Fruit fly (Drosophila melanogaster) whole organism, pupa: Measurements from ENCODE around the gene Mettl14.
A peak's percentile ranks its signal among the peaks of the same experiment; 100 is the strongest.

Source experiments
- CG10348 ChIP-seq: fragments of 200-800 bp; sonication (Bioruptor generic); IDR thresholded peaks from 2 replicates; pipeline ENCODE4 v1.3.6; 2022; ENCODE audit warnings: missing biosample characterization, missing genetic modification characterization
- CG12605 ChIP-seq: fragments of 200-800 bp; sonication (Bioruptor generic); IDR thresholded peaks from 2 replicates; pipeline ENCODE4 v1.3.6; 2022; ENCODE audit warnings: missing biosample characterization, missing genetic modification characterization
- CG13204 ChIP-seq: fragments of 200-800 bp; sonication (Bioruptor generic); optimal IDR thresholded peaks from 2 replicates; lab custom pipeline; 2018; ENCODE audit warnings: missing biosample characterization, mild to moderate bottlenecking, missing genetic modification characterization, moderate library complexity
- CG14655 ChIP-seq: fragments of 200-800 bp; sonication (Bioruptor generic); optimal IDR thresholded peaks from 3 replicates; lab custom pipeline; 2017; ENCODE audit warnings: mild to moderate bottlenecking, missing biosample characterization, missing genetic modification reagents, missing genetic modification characterization
- CG15710 ChIP-seq: fragments of 200-800 bp; sonication (Bioruptor generic); optimal IDR thresholded peaks from 2 replicates; lab custom pipeline; 2018; ENCODE audit warnings: missing biosample characterization, mild to moderate bottlenecking, missing genetic modification characterization, moderate library complexity
- CG17806 ChIP-seq: fragments of 200-800 bp; sonication (Bioruptor generic); optimal IDR thresholded peaks from 2 replicates; lab custom pipeline; 2018; ENCODE audit warnings: missing biosample characterization, mild to moderate bottlenecking, missing genetic modification characterization, moderate library complexity
- CG32121 ChIP-seq: fragments of 200-800 bp; sonication (Bioruptor generic); IDR thresholded peaks from 2 replicates; pipeline ENCODE4 v1.3.6; 2022; ENCODE audit warnings: missing biosample characterization, missing genetic modification characterization
- CG34367 ChIP-seq: fragments of 200-800 bp; sonication (Bioruptor generic); optimal IDR thresholded peaks from 2 replicates; lab custom pipeline; 2018; ENCODE audit warnings: missing biosample characterization, mild to moderate bottlenecking, missing genetic modification characterization
- CG4496 ChIP-seq: fragments of 200-800 bp; sonication (Bioruptor generic); IDR thresholded peaks from 3 replicates; pipeline ENCODE4 v1.3.6; 2022; ENCODE audit warnings: missing biosample characterization, missing genetic modification characterization
- CG8159 ChIP-seq: fragments of 200-800 bp; sonication (Bioruptor generic); optimal IDR thresholded peaks from 3 replicates; lab custom pipeline; 2018; ENCODE audit warnings: missing biosample characterization, mild to moderate bottlenecking, missing genetic modification characterization, moderate library complexity
- CG8301 ChIP-seq: fragments of 200-800 bp; sonication (Bioruptor generic); optimal IDR thresholded peaks from 2 replicates; lab custom pipeline; 2018; ENCODE audit warnings: missing biosample characterization, mild to moderate bottlenecking, missing genetic modification characterization
- CG9948 ChIP-seq: fragments of 200-800 bp; sonication (Bioruptor generic); optimal IDR thresholded peaks from 2 replicates; lab custom pipeline; 2018; ENCODE audit warnings: missing biosample characterization, mild to moderate bottlenecking, missing genetic modification characterization, moderate library complexity
- D1 ChIP-seq: fragments of 200-800 bp; sonication (Bioruptor generic); optimal IDR thresholded peaks from 2 replicates; lab custom pipeline; 2018; ENCODE audit warnings: missing biosample characterization, mild to moderate bottlenecking, missing genetic modification characterization, moderate library complexity
- EcR ChIP-seq: fragments of 200-800 bp; sonication (Bioruptor generic); optimal IDR thresholded peaks from 3 replicates; lab custom pipeline; 2019; ENCODE audit warnings: missing biosample characterization, missing genetic modification characterization, mild to moderate bottlenecking, moderate library complexity, missing genetic modification reagents
- Ets98B ChIP-seq: fragments of 200-800 bp; sonication (Bioruptor generic); IDR thresholded peaks from 2 replicates; pipeline ENCODE4 v1.3.6; 2022; ENCODE audit warnings: missing biosample characterization, missing genetic modification characterization
- Pif1A ChIP-seq: fragments of 200-800 bp; sonication (Bioruptor generic); optimal IDR thresholded peaks from 3 replicates; lab custom pipeline; 2016; ENCODE audit warnings: missing biosample characterization, missing genetic modification characterization
- Pif1B ChIP-seq: fragments of 200-800 bp; sonication (Bioruptor generic); optimal IDR thresholded peaks from 3 replicates; lab custom pipeline; 2016; ENCODE audit warnings: missing biosample characterization, missing genetic modification characterization
- Snoo ChIP-seq: fragments of 200-800 bp; sonication (Bioruptor generic); optimal IDR thresholded peaks from 3 replicates; lab custom pipeline; 2017; ENCODE audit warnings: missing biosample characterization, mild to moderate bottlenecking, missing genetic modification characterization, inconsistent platforms
- fd96Ca ChIP-seq: fragments of 200-800 bp; sonication (Bioruptor generic); IDR thresholded peaks from 3 replicates; pipeline ENCODE4 v1.3.6; 2022; ENCODE audit warnings: missing biosample characterization, missing genetic modification characterization
- gl ChIP-seq: fragments of 200-800 bp; sonication (Bioruptor generic); optimal IDR thresholded peaks from 2 replicates; lab custom pipeline; 2018; ENCODE audit warnings: missing biosample characterization, mild to moderate bottlenecking, missing genetic modification characterization
- rn ChIP-seq: fragments of 200-800 bp; sonication (Bioruptor generic); IDR thresholded peaks from 2 replicates; pipeline ENCODE4 v1.3.6; 2022; ENCODE audit warnings: missing biosample characterization, missing genetic modification characterization

The Mettl14 gene

dm6 chr2L:8304635-8305034, 3.6 kb upstream of the Mettl14 start:
- TF ChIP-seq CG15710 (tag; lab: Kevin White, UChicago) (no peak), D1 (tag; lab: Kevin White, UChicago) (no peak), CG13204 (GFP tag; lab: Kevin White, UChicago) (no peak)
- TF ChIP-seq, all 21 proteins: peak for 0

dm6 chr2L:8305409-8305808, 2.8 kb upstream of the Mettl14 start, which contains the start of gene CG7840:
Gene CG7840 (plus strand): TSS chr2L:8305586.
- TF ChIP-seq CG32121 (GFP tag; lab: Robert Waterston, UW) (no peak), CG8159 (tag; lab: Kevin White, UChicago) (no peak), gl (tag; lab: Kevin White, UChicago) (no peak), CG14655 (GFP tag; lab: Kevin White, UChicago) (no peak), EcR (GFP tag; lab: Kevin White, UChicago) (no peak)
- TF ChIP-seq, all 21 proteins: peak for 0

- TF ChIP-seq CG12605 (GFP tag; lab: Robert Waterston, UW) (peak; percentile 93), CG34367 (tag; lab: Kevin White, UChicago) (peak; percentile 87), Snoo (tag; lab: Kevin White, UChicago) (peak; percentile 85), Ets98B (GFP tag; lab: Robert Waterston, UW) (peak; percentile 92), Pif1B (GFP tag; lab: Kevin White, UChicago) (no peak), CG8159 (tag; lab: Kevin White, UChicago) (peak; percentile 86), CG10348 (GFP tag; lab: Robert Waterston, UW) (peak; percentile 57), CG17806 (peak; percentile 87), CG14655 (GFP tag; lab: Kevin White, UChicago) (no peak), CG32121 (GFP tag; lab: Robert Waterston, UW) (peak; percentile 91), CG13204 (GFP tag; lab: Kevin White, UChicago) (no peak), CG9948 (tag; lab: Kevin White, UChicago) (peak; percentile 81), Pif1A (GFP tag; lab: Kevin White, UChicago) (no peak), EcR (GFP tag; lab: Kevin White, UChicago) (peak; percentile 30), CG4496 (GFP tag; lab: Robert Waterston, UW) (peak; percentile 95), CG15710 (tag; lab: Kevin White, UChicago) (peak; percentile 86), gl (tag; lab: Kevin White, UChicago) (peak; percentile 69), rn (GFP tag; lab: Robert Waterston, UW) (peak; percentile 45; the same call in 1 of the 2 replicates), fd96Ca (peak; percentile 62; the same call in 2 of the 3 replicates), D1 (tag; lab: Kevin White, UChicago) (no peak), CG8301 (tag; lab: Kevin White, UChicago) (no peak)
- TF ChIP-seq, all 21 proteins: peak for 15
These were observed 2.9 kb downstream of the Mettl14 start, which contains the start of the genes CG7810 and CG7806 for dm6 chr2L:8311091-8311490. Gene CG7810 (minus strand): TSS chr2L:8311195. Gene CG7806 (plus strand): TSS chr2L:8311399.

dm6 chr2L:8311741-8312140, 3.5 kb downstream of the Mettl14 start:
- TF ChIP-seq EcR (GFP tag; lab: Kevin White, UChicago) (peak; percentile 32), CG4496 (GFP tag; lab: Robert Waterston, UW) (no peak)

dm6 chr2L:8319858-8320525, 11.8 kb downstream of the Mettl14 start, which contains the start of the genes mtsh and strat:
Gene mtsh (minus strand): TSS chr2L:8319908.
Gene strat (plus strand): TSS chr2L:8320328.
- no peak for TF ChIP-seq CG9948 (tag; lab: Kevin White, UChicago)
- TF ChIP-seq CG13204 (GFP tag; lab: Kevin White, UChicago) = no peak
- TF ChIP-seq EcR (GFP tag; lab: Kevin White, UChicago) = no peak
- TF ChIP-seq D1 (tag; lab: Kevin White, UChicago) = no peak
- TF ChIP-seq CG17806 = peak; percentile 34
- TF ChIP-seq CG14655 (GFP tag; lab: Kevin White, UChicago) = no peak
- TF ChIP-seq CG32121 (GFP tag; lab: Robert Waterston, UW) = no peak; the same call in 1 of the 2 replicates
- peak; percentile 76 for TF ChIP-seq CG4496 (GFP tag; lab: Robert Waterston, UW)
- TF ChIP-seq Pif1A (GFP tag; lab: Kevin White, UChicago) = no peak
- TF ChIP-seq rn (GFP tag; lab: Robert Waterston, UW) = no peak
- TF ChIP-seq CG8159 (tag; lab: Kevin White, UChicago) = no peak
- TF ChIP-seq CG12605 (GFP tag; lab: Robert Waterston, UW) = no peak
- TF ChIP-seq CG10348 (GFP tag; lab: Robert Waterston, UW) = no peak
- TF ChIP-seq gl (tag; lab: Kevin White, UChicago) = peak; percentile 41
- TF ChIP-seq Snoo (tag; lab: Kevin White, UChicago) = peak; percentile 22
- no peak for TF ChIP-seq fd96Ca
- peak; percentile 3 for TF ChIP-seq CG34367 (tag; lab: Kevin White, UChicago)
- no peak for TF ChIP-seq Ets98B (GFP tag; lab: Robert Waterston, UW)
- peak; percentile 23 for TF ChIP-seq CG15710 (tag; lab: Kevin White, UChicago)
- no peak for TF ChIP-seq Pif1B (GFP tag; lab: Kevin White, UChicago)
- no peak for TF ChIP-seq CG8301 (tag; lab: Kevin White, UChicago)

- TF ChIP-seq Ets98B (GFP tag; lab: Robert Waterston, UW) (peak; percentile 46; the same call in 1 of the 2 replicates), CG12605 (GFP tag; lab: Robert Waterston, UW) (0 out of 2 replicates have a peak, but pooled peaks have one; percentile 28), CG4496 (GFP tag; lab: Robert Waterston, UW) (peak; percentile 51; the same call in 2 of the 3 replicates), CG8159 (tag; lab: Kevin White, UChicago) (no peak), CG32121 (GFP tag; lab: Robert Waterston, UW) (no peak), EcR (GFP tag; lab: Kevin White, UChicago) (no peak), fd96Ca (0 out of 3 replicates have a peak, but pooled peaks have one; percentile 10)
- TF ChIP-seq, all 21 proteins: peak for 4
These were observed 16.9 kb downstream of the Mettl14 start, which contains the start of gene CG7781 for dm6 chr2L:8325150-8325549. Gene CG7781 (minus strand): TSS chr2L:8325409.
